ENCODE assay signal across 2 fruit fly cellular contexts in the genomic region with DNA sequence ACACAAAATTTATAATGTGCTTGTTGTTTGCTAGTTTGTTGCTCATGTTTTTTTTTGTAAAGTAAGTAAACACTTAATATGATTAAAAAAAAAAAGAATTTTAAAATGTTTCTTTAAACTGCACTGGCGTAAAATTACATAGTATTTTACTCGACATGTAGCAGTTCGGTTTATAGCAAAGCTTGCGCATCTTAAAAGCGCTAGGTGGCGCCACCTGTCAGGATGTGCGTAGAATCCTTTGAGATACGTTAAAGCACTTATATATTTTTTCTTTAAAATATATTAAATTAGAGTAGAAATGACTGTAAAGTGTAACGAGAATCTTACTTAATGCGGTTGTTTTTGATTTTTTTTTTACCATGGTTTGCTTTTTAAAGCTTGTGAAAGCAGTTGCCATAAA.
A peak's percentile ranks its signal among the peaks of the same experiment; 100 is the strongest.
TF ChIP-seq lines count a peak whose summit lies in the region.

No protein-coding gene starts in this region.

- TF ChIP-seq CTCF in whole organism, embryonic (GFP tag; optimal IDR thresholded peaks at IDR 0.05; lab: Kevin White, UChicago), result peak; percentile 86

TF ChIP-seq in whole organism, embryonic, 481 proteins besides CTCF, POLR2A, EP300 and RAD21:
- TF ChIP-seq ssp (GFP tag; IDR thresholded peaks at IDR 0.05; lab: Robert Waterston, UW), result no peak
- no peak for TF ChIP-seq chn (GFP tag; optimal IDR thresholded peaks at IDR 0.05; lab: Kevin White, UChicago)
- TF ChIP-seq Med (GFP tag; lab: Kevin White, UChicago), result no peak
- no peak for TF ChIP-seq CG6689 (GFP tag; IDR thresholded peaks at IDR 0.05; lab: Robert Waterston, UW)
- TF ChIP-seq Lim3 (GFP tag; IDR thresholded peaks at IDR 0.05; lab: Robert Waterston, UW), result no peak
- no peak for TF ChIP-seq Gsc (GFP tag; IDR thresholded peaks at IDR 0.05; lab: Robert Waterston, UW)
- no peak for TF ChIP-seq CrebB (tag; optimal IDR thresholded peaks at IDR 0.05; lab: Kevin White, UChicago)
- no peak for TF ChIP-seq CG17912 (GFP tag; optimal IDR thresholded peaks at IDR 0.05; lab: Kevin White, UChicago)
- TF ChIP-seq Hr78 (GFP tag; optimal IDR thresholded peaks at IDR 0.05; lab: Kevin White, UChicago), result no peak
- no peak for TF ChIP-seq nerfin-2 (GFP tag; IDR thresholded peaks at IDR 0.05; lab: Robert Waterston, UW; ENCODE audit: partially characterized antibody)
- no peak for TF ChIP-seq bbx (GFP tag; IDR thresholded peaks at IDR 0.05; lab: Robert Waterston, UW; ENCODE audit: partially characterized antibody)
- TF ChIP-seq CG31224 (GFP tag; IDR thresholded peaks at IDR 0.05; lab: Robert Waterston, UW), result no peak
- no peak for TF ChIP-seq CG15696 (tag; optimal IDR thresholded peaks at IDR 0.05; lab: Kevin White, UChicago)
- TF ChIP-seq salm (tag; optimal IDR thresholded peaks at IDR 0.05; lab: Kevin White, UChicago), result no peak

TF ChIP-seq in whole organism, wandering third instar larva, 38 proteins besides CTCF, POLR2A, EP300 and RAD21:
- TF ChIP-seq usp (GFP tag; optimal IDR thresholded peaks at IDR 0.05; lab: Kevin White, UChicago), result no peak
- peak; percentile 33 for TF ChIP-seq Myc (optimal IDR thresholded peaks at IDR 0.05; lab: Kevin White, UChicago)
TF ChIP-seq in whole organism, wandering third instar larva: peak in this region for 1.
